Fruit fly (Drosophila melanogaster) whole organism, embryonic: ENCODE measurements around the gene CG13457.
A peak's percentile ranks its signal among the peaks of the same experiment; 100 is the strongest.

Experiments used
- Abd-B ChIP-seq: fragments of 200-800 bp; sonication (Bioruptor generic); optimal IDR thresholded peaks from 2 replicates; lab custom pipeline; 2018; ENCODE audit warnings: missing biosample characterization, mild to moderate bottlenecking, missing genetic modification characterization, moderate library complexity
- Adf1 ChIP-seq: fragments of 200-800 bp; sonication (Bioruptor generic); IDR thresholded peaks from 2 replicates; pipeline ENCODE4 v1.3.6; 2022; ENCODE audit warnings: missing biosample characterization, missing genetic modification characterization
- Aef1 ChIP-seq: fragments of 200-800 bp; sonication (Bioruptor generic); IDR thresholded peaks from 3 replicates; pipeline ENCODE4 v1.3.6; 2022; ENCODE audit warnings: missing biosample characterization, missing genetic modification characterization
- CG10431 ChIP-seq: fragments of 200-800 bp; sonication (Bioruptor generic); optimal IDR thresholded peaks from 3 replicates; lab custom pipeline; 2018; ENCODE audit warnings: missing biosample characterization, mild to moderate bottlenecking, missing genetic modification characterization
- CG11456 ChIP-seq: fragments of 200-800 bp; sonication (Bioruptor generic); IDR thresholded peaks from 3 replicates; pipeline ENCODE4 v1.3.6; 2022; ENCODE audit warnings: missing biosample characterization, missing genetic modification characterization
- CG13287 ChIP-seq: fragments of 200-800 bp; sonication (Bioruptor generic); IDR thresholded peaks from 2 replicates; pipeline ENCODE4 v1.3.6; 2022; ENCODE audit warnings: missing biosample characterization, missing genetic modification characterization; ENCODE audit not compliant: partially characterized antibody
- CG14860 ChIP-seq: fragments of 200-800 bp; sonication (Bioruptor generic); IDR thresholded peaks from 3 replicates; pipeline ENCODE4 v1.3.6; 2022; ENCODE audit warnings: missing biosample characterization, missing genetic modification characterization; ENCODE audit not compliant: partially characterized antibody
- CG15073 ChIP-seq: fragments of 200-800 bp; sonication (Bioruptor generic); optimal IDR thresholded peaks from 2 replicates; lab custom pipeline; 2016; ENCODE audit warnings: missing biosample characterization, missing genetic modification characterization
- CG15269 ChIP-seq: fragments of 200-800 bp; sonication (Bioruptor generic); optimal IDR thresholded peaks from 2 replicates; lab custom pipeline; 2018; ENCODE audit warnings: missing biosample characterization, mild to moderate bottlenecking, missing genetic modification characterization, moderate library complexity
- CG18599 ChIP-seq: fragments of 200-800 bp; sonication (Bioruptor generic); optimal IDR thresholded peaks from 3 replicates; lab custom pipeline; 2017; ENCODE audit warnings: missing biosample characterization, missing genetic modification characterization, mild to moderate bottlenecking, moderate library complexity, missing genetic modification reagents
- CG2116 ChIP-seq: fragments of 200-800 bp; sonication (Bioruptor generic); optimal IDR thresholded peaks from 3 replicates; lab custom pipeline; 2018; ENCODE audit warnings: missing biosample characterization, mild to moderate bottlenecking, missing genetic modification characterization
- CG3163 ChIP-seq: fragments of 200-800 bp; sonication (Bioruptor generic); optimal IDR thresholded peaks from 3 replicates; lab custom pipeline; 2016; ENCODE audit warnings: missing biosample characterization, missing genetic modification characterization
- CG32772 ChIP-seq: fragments of 200-800 bp; sonication (Bioruptor generic); IDR thresholded peaks from 2 replicates; pipeline ENCODE4 v1.3.6; 2022; ENCODE audit warnings: missing biosample characterization, missing genetic modification characterization
- CG42726 ChIP-seq: fragments of 200-800 bp; sonication (Bioruptor generic); IDR thresholded peaks from 2 replicates; pipeline ENCODE4 v1.3.6; 2022; ENCODE audit warnings: missing biosample characterization, missing genetic modification characterization; ENCODE audit not compliant: partially characterized antibody
- CG6854 ChIP-seq: fragments of 200-800 bp; sonication (Bioruptor generic); optimal IDR thresholded peaks from 3 replicates; lab custom pipeline; 2017; ENCODE audit warnings: missing biosample characterization, mild to moderate bottlenecking, missing genetic modification characterization
- CG8290 ChIP-seq, 3 experiments: fragments of 200-800 bp; sonication (Bioruptor generic); optimal IDR thresholded peaks; 2 replicates each; lab custom pipeline; 2016 to 2019; ENCODE audit warnings: missing biosample characterization in 3 of 3, missing genetic modification characterization in 3 of 3, mild to moderate bottlenecking in 2 of 3, moderate library complexity in 1 of 3
- CG8478 ChIP-seq: fragments of >200 bp; optimal IDR thresholded peaks from 2 replicates; lab custom pipeline; 2018
- CG9876 ChIP-seq: fragments of 200-800 bp; sonication (Bioruptor generic); optimal IDR thresholded peaks from 2 replicates; lab custom pipeline; 2016; ENCODE audit warnings: missing biosample characterization, missing genetic modification characterization
- Dek ChIP-seq: fragments of 200-800 bp; sonication (Bioruptor generic); optimal IDR thresholded peaks from 3 replicates; lab custom pipeline; 2019; ENCODE audit warnings: missing biosample characterization, mild to moderate bottlenecking, missing genetic modification characterization, moderate library complexity
- Dll ChIP-seq: fragments of 200-800 bp; sonication (Bioruptor generic); IDR thresholded peaks from 4 replicates; pipeline ENCODE4 v1.3.6; 2022; ENCODE audit warnings: missing biosample characterization, missing genetic modification characterization; ENCODE audit not compliant: partially characterized antibody
- Ets65A ChIP-seq: fragments of 200-800 bp; sonication (Bioruptor generic); peaks from one replicate; lab custom pipeline; 2016; ENCODE audit warnings: missing biosample characterization, missing genetic modification characterization
- Gug ChIP-seq: fragments of 200-800 bp; sonication (Bioruptor generic); IDR thresholded peaks from 4 replicates; pipeline ENCODE4 v1.3.6; 2022; ENCODE audit warnings: missing biosample characterization, missing genetic modification characterization
- Hey ChIP-seq: fragments of 200-800 bp; sonication (Bioruptor generic); optimal IDR thresholded peaks from 3 replicates; lab custom pipeline; 2018; ENCODE audit warnings: missing biosample characterization, mild to moderate bottlenecking, missing genetic modification characterization
- HmgD ChIP-seq: fragments of 200-800 bp; sonication (Bioruptor generic); optimal IDR thresholded peaks from 3 replicates; lab custom pipeline; 2016; ENCODE audit warnings: missing biosample characterization, missing genetic modification characterization
- Hmr ChIP-seq: fragments of 200-800 bp; sonication (Bioruptor generic); optimal IDR thresholded peaks from 3 replicates; lab custom pipeline; 2017; ENCODE audit warnings: mild to moderate bottlenecking, missing biosample characterization, missing genetic modification reagents, missing genetic modification characterization
- Lpt ChIP-seq: fragments of >200 bp; optimal IDR thresholded peaks from 2 replicates; lab custom pipeline; 2018; ENCODE audit warnings: missing biosample characterization, missing genetic modification characterization
- Med ChIP-seq: fragments of 200-800 bp; sonication (Bioruptor generic); peaks from one replicate; lab custom pipeline; 2016; ENCODE audit warnings: missing biosample characterization, missing genetic modification characterization, mild to moderate bottlenecking, inconsistent platforms, moderate library complexity
- Ptx1 ChIP-seq: fragments of 200-800 bp; sonication (Bioruptor generic); IDR thresholded peaks from 2 replicates; pipeline ENCODE4 v1.3.6; 2022; ENCODE audit warnings: missing biosample characterization, missing genetic modification characterization
- Sox102F ChIP-seq: fragments of 200-800 bp; sonication (Bioruptor generic); optimal IDR thresholded peaks from 2 replicates; lab custom pipeline; 2018; ENCODE audit warnings: missing biosample characterization, mild to moderate bottlenecking, missing genetic modification characterization, moderate library complexity
- bbx ChIP-seq: fragments of 200-800 bp; sonication (Bioruptor generic); IDR thresholded peaks from 2 replicates; pipeline ENCODE4 v1.3.6; 2022; ENCODE audit warnings: missing biosample characterization, missing genetic modification characterization; ENCODE audit not compliant: partially characterized antibody
- chinmo ChIP-seq: fragments of 200-800 bp; sonication (Bioruptor generic); IDR thresholded peaks from 4 replicates; pipeline ENCODE4 v1.3.6; 2022; ENCODE audit warnings: missing biosample characterization, missing genetic modification characterization; ENCODE audit not compliant: partially characterized antibody
- crol ChIP-seq: fragments of 200-800 bp; sonication (Bioruptor generic); IDR thresholded peaks from 2 replicates; pipeline ENCODE4 v1.3.6; 2022; ENCODE audit warnings: missing biosample characterization, missing genetic modification characterization
- grau ChIP-seq: fragments of 200-800 bp; optimal IDR thresholded peaks from 3 replicates; lab custom pipeline; 2019; ENCODE audit warnings: missing biosample characterization, mild to moderate bottlenecking, missing genetic modification characterization, moderate library complexity
- kni ChIP-seq: fragments of 200-800 bp; sonication (Bioruptor generic); optimal IDR thresholded peaks from 3 replicates; lab custom pipeline; 2017; ENCODE audit warnings: mild to moderate bottlenecking, missing biosample characterization, missing genetic modification reagents, missing genetic modification characterization
- lbe ChIP-seq: fragments of 200-800 bp; sonication (Bioruptor generic); optimal IDR thresholded peaks from 2 replicates; lab custom pipeline; 2016; ENCODE audit warnings: missing biosample characterization, mild to moderate bottlenecking, missing genetic modification characterization
- mld ChIP-seq: fragments of 200-800 bp; sonication (Bioruptor generic); IDR thresholded peaks from 3 replicates; pipeline ENCODE4 v1.3.6; 2022; ENCODE audit warnings: missing biosample characterization, missing genetic modification characterization; ENCODE audit not compliant: partially characterized antibody
- nom ChIP-seq: fragments of 200-800 bp; sonication (Bioruptor generic); optimal IDR thresholded peaks from 2 replicates; lab custom pipeline; 2017; ENCODE audit warnings: missing biosample characterization, missing genetic modification characterization, mild to moderate bottlenecking, moderate library complexity, missing genetic modification reagents
- onecut ChIP-seq: fragments of 200-800 bp; sonication (Bioruptor generic); IDR thresholded peaks from 2 replicates; pipeline ENCODE4 v1.3.6; 2022; ENCODE audit warnings: missing biosample characterization, missing genetic modification characterization
- p53 ChIP-seq: fragments of 200-800 bp; sonication (Bioruptor generic); optimal IDR thresholded peaks from 2 replicates; lab custom pipeline; 2016; ENCODE audit warnings: missing biosample characterization, missing genetic modification characterization
- sens-2 ChIP-seq: fragments of 200-800 bp; sonication (Bioruptor generic); IDR thresholded peaks from 2 replicates; pipeline ENCODE4 v1.3.6; 2022; ENCODE audit warnings: missing biosample characterization, missing genetic modification characterization
- seq ChIP-seq: fragments of 200-800 bp; sonication (Bioruptor generic); IDR thresholded peaks from 2 replicates; pipeline ENCODE4 v1.3.6; 2022; ENCODE audit warnings: missing biosample characterization, missing genetic modification characterization
- slbo ChIP-seq: fragments of 200-800 bp; sonication (Bioruptor generic); IDR thresholded peaks from 2 replicates; pipeline ENCODE4 v1.3.6; 2022; ENCODE audit warnings: missing biosample characterization, missing genetic modification characterization
- stwl ChIP-seq: fragments of 200-800 bp; sonication (Bioruptor generic); optimal IDR thresholded peaks from 3 replicates; lab custom pipeline; 2018; ENCODE audit warnings: missing biosample characterization, mild to moderate bottlenecking, missing genetic modification characterization, moderate library complexity
- sug ChIP-seq: fragments of 200-800 bp; optimal IDR thresholded peaks from 2 replicates; lab custom pipeline; 2019; ENCODE audit warnings: missing biosample characterization, mild to moderate bottlenecking, missing genetic modification characterization, moderate library complexity
- wdn ChIP-seq: fragments of 200-800 bp; sonication (Bioruptor generic); IDR thresholded peaks from 2 replicates; pipeline ENCODE4 v1.3.6; 2022; ENCODE audit warnings: missing biosample characterization, missing genetic modification characterization
- yki ChIP-seq: fragments of >200 bp; optimal IDR thresholded peaks from 3 replicates; lab custom pipeline; 2018
- z ChIP-seq: fragments of 200-800 bp; sonication (Bioruptor generic); IDR thresholded peaks from 3 replicates; pipeline ENCODE4 v1.3.6; 2022; ENCODE audit warnings: missing biosample characterization, missing genetic modification characterization
- zfh1 ChIP-seq: fragments of 200-800 bp; sonication (Bioruptor generic); IDR thresholded peaks from 3 replicates; pipeline ENCODE4 v1.3.6; 2022; ENCODE audit warnings: missing biosample characterization, missing genetic modification characterization

The CG13457 gene

DNA sequence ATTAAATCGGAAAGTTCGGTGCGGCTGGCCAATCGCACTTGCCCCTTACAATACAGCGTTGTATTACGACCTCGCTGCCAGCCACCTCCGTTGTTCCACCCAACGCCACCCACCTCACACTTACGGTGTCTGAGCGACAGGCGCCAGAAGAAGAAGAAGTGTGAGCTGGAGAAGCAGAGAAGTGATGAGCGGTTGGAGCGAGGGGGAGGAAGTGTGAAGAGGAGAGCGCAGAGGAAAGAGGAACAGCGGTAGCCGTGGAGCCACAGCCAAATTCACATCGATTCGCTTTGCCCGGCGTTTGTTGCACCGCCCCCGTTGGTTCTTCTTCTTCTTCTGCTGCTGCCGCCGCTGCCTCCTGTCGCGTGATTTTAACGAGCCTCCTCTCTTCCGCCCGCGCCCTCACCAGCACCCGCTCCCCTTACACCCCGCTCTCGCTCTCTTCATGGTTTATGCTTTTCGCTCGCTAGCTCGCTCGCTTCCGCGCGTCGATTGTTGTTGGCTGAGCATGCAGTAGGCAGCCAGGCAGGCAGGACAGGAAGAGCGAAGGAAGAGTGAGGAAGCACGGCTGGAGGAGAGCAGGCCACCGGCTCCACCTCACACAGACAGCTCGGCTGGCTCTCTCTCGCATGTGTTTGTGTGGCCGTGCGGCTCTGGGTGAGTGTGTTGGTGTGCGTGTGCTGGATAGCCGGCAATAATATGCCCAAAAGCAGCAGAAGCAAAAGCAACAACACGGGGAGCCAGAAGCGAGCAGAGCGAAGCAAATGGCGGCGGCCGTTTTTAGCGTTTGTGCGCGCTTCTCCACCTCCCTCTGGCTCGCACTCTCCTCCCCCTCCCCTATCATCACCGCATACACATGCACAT, 27.0 kb downstream of the CG13457 start:
- TF ChIP-seq CG32772 (GFP tag; lab: Robert Waterston, UW) (peak; percentile 36; the same call in 1 of the 2 replicates), CG13287 (peak; percentile 27; the same call in 1 of the 2 replicates), bbx (GFP tag; lab: Robert Waterston, UW) (peak; percentile 13; the same call in 1 of the 2 replicates), chinmo (peak; percentile 89; the same call in 1 of the 4 replicates), CG11456 (no peak), HmgD (GFP tag; lab: Kevin White, UChicago) (no peak), Aef1 (no peak), Gug (no peak), Lpt (GFP tag; lab: Kevin White, UChicago) (no peak), Ptx1 (GFP tag; lab: Robert Waterston, UW) (no peak), CG14860 (GFP tag; lab: Robert Waterston, UW) (no peak), sens-2 (GFP tag; lab: Robert Waterston, UW) (peak; percentile 43; the same call in 1 of the 2 replicates), slbo (0 out of 2 replicates have a peak, but pooled peaks have one; percentile 6), CG42726 (GFP tag; lab: Robert Waterston, UW) (0 out of 2 replicates have a peak, but pooled peaks have one; percentile 14), onecut (peak; percentile 36; the same call in 1 of the 2 replicates), CG3163 (GFP tag; lab: Kevin White, UChicago) (peak; percentile 48), Dll (GFP tag; lab: Robert Waterston, UW) (0 out of 4 replicates have a peak, but pooled peaks have one; percentile 48), Hey (peak; percentile 12), p53 (GFP tag; lab: Kevin White, UChicago) (no peak), Adf1 (peak; percentile 80; the same call in 1 of the 2 replicates), seq (GFP tag; lab: Robert Waterston, UW) (0 out of 2 replicates have a peak, but pooled peaks have one; percentile 10), crol (GFP tag; lab: Robert Waterston, UW) (peak; percentile 99), CG8290 (GFP tag; optimal IDR thresholded peaks at IDR 0.05; lab: Kevin White, UChicago) (no peak), CG8290 (tag; optimal IDR thresholded peaks at IDR 0.05; lab: Kevin White, UChicago) (no peak), wdn (GFP tag; lab: Robert Waterston, UW) (no peak), mld (GFP tag; lab: Robert Waterston, UW) (0 out of 3 replicates have a peak, but pooled peaks have one; percentile 36), CG6854 (GFP tag; lab: Kevin White, UChicago) (peak; percentile 75), Dek (tag; lab: Kevin White, UChicago) (no peak), yki (lab: Kevin White, UChicago) (peak; percentile 26), nom (GFP tag; lab: Kevin White, UChicago) (peak; percentile 7), zfh1 (GFP tag; lab: Robert Waterston, UW) (no peak), kni (GFP tag; lab: Kevin White, UChicago) (peak; percentile 45), sug (tag; lab: Kevin White, UChicago) (no peak), CG10431 (peak; percentile 14), CG2116 (no peak), CG15269 (tag; lab: Kevin White, UChicago) (no peak), z (peak; percentile 41; the same call in 1 of the 3 replicates), Sox102F (GFP tag; lab: Kevin White, UChicago) (no peak), CG18599 (GFP tag; lab: Kevin White, UChicago) (no peak), Abd-B (peak; percentile 55), lbe (peak; percentile 8), CG9876 (GFP tag; lab: Kevin White, UChicago) (peak; percentile 12), stwl (tag; lab: Kevin White, UChicago) (no peak), Hmr (GFP tag; lab: Kevin White, UChicago) (peak; percentile 14), CG15073 (GFP tag; lab: Kevin White, UChicago) (no peak), grau (no peak), Ets65A (GFP tag; lab: Kevin White, UChicago) (peak; percentile 71), Med (GFP tag; lab: Kevin White, UChicago) (peak; percentile 93), CG8478 (lab: Kevin White, UChicago) (peak; percentile 87)
